Fruit fly (Drosophila melanogaster) whole organism, embryonic: ENCODE measurements around the gene Oamb.

ENCODE experiments used
- CG10147 ChIP-seq: fragments of 200-800 bp; sonication (Bioruptor generic); optimal IDR thresholded peaks from 2 replicates; lab custom pipeline; 2019; ENCODE audit warnings: missing biosample characterization, mild to moderate bottlenecking, missing genetic modification characterization, moderate library complexity
- CG11504 ChIP-seq: fragments of 200-800 bp; sonication (Bioruptor generic); optimal IDR thresholded peaks from 3 replicates; lab custom pipeline; 2019; ENCODE audit warnings: missing biosample characterization, mild to moderate bottlenecking, missing genetic modification characterization, moderate library complexity
- CG11696 ChIP-seq: fragments of 200-800 bp; sonication (Bioruptor generic); IDR thresholded peaks from 2 replicates; pipeline ENCODE4 v1.3.6; 2022; ENCODE audit warnings: missing biosample characterization, missing genetic modification characterization
- CG12659 ChIP-seq: fragments of 200-800 bp; sonication (Bioruptor generic); optimal IDR thresholded peaks from 3 replicates; lab custom pipeline; 2017; ENCODE audit warnings: mild to moderate bottlenecking, missing biosample characterization, missing genetic modification reagents, missing genetic modification characterization
- CG14710 ChIP-seq: fragments of 200-800 bp; sonication (Bioruptor generic); optimal IDR thresholded peaks from 3 replicates; lab custom pipeline; 2019; ENCODE audit warnings: missing biosample characterization, mild to moderate bottlenecking, missing genetic modification characterization, moderate library complexity
- CG17568 ChIP-seq: fragments of 200-800 bp; sonication (Bioruptor generic); optimal IDR thresholded peaks from 2 replicates; lab custom pipeline; 2018; ENCODE audit warnings: missing biosample characterization, mild to moderate bottlenecking, missing genetic modification characterization, moderate library complexity
- CG18599 ChIP-seq: fragments of 200-800 bp; sonication (Bioruptor generic); optimal IDR thresholded peaks from 3 replicates; lab custom pipeline; 2017; ENCODE audit warnings: missing biosample characterization, missing genetic modification characterization, mild to moderate bottlenecking, moderate library complexity, missing genetic modification reagents
- CG2678 ChIP-seq: fragments of 200-800 bp; sonication (Bioruptor generic); optimal IDR thresholded peaks from 3 replicates; lab custom pipeline; 2019; ENCODE audit warnings: missing biosample characterization, mild to moderate bottlenecking, missing genetic modification characterization, moderate library complexity
- CG32767 ChIP-seq: fragments of 200-800 bp; sonication (Bioruptor generic); IDR thresholded peaks from 2 replicates; pipeline ENCODE4 v1.3.6; 2022; ENCODE audit warnings: missing biosample characterization, missing genetic modification characterization
- CG3281 ChIP-seq: fragments of 200-800 bp; sonication (Bioruptor generic); optimal IDR thresholded peaks from 3 replicates; lab custom pipeline; 2017; ENCODE audit warnings: missing biosample characterization, mild to moderate bottlenecking, missing genetic modification characterization
- CG4707 ChIP-seq: fragments of 200-800 bp; sonication (Bioruptor generic); optimal IDR thresholded peaks from 2 replicates; lab custom pipeline; 2018; ENCODE audit warnings: missing biosample characterization, mild to moderate bottlenecking, missing genetic modification characterization, moderate library complexity
- CG7556 ChIP-seq: fragments of 200-800 bp; sonication (Bioruptor generic); optimal IDR thresholded peaks from 2 replicates; lab custom pipeline; 2017; ENCODE audit warnings: missing biosample characterization, mild to moderate bottlenecking, missing genetic modification characterization
- CG7745 ChIP-seq: fragments of 200-800 bp; sonication (Bioruptor generic); optimal IDR thresholded peaks from 2 replicates; lab custom pipeline; 2018; ENCODE audit warnings: missing biosample characterization, mild to moderate bottlenecking, missing genetic modification characterization, moderate library complexity
- CG7786 ChIP-seq: fragments of 200-800 bp; sonication (Bioruptor generic); optimal IDR thresholded peaks from 2 replicates; lab custom pipeline; 2016; ENCODE audit warnings: missing biosample characterization, missing genetic modification characterization
- CG8924 ChIP-seq: fragments of 200-800 bp; optimal IDR thresholded peaks from 3 replicates; lab custom pipeline; 2019; ENCODE audit warnings: missing biosample characterization, mild to moderate bottlenecking, missing genetic modification characterization, moderate library complexity
- CoRest ChIP-seq: fragments of 200-800 bp; sonication (Bioruptor generic); optimal IDR thresholded peaks from 3 replicates; lab custom pipeline; 2018; ENCODE audit warnings: missing biosample characterization, mild to moderate bottlenecking, missing genetic modification characterization, moderate library complexity
- D19B ChIP-seq: fragments of 200-800 bp; sonication (Bioruptor generic); optimal IDR thresholded peaks from 2 replicates; lab custom pipeline; 2017; ENCODE audit warnings: missing biosample characterization, mild to moderate bottlenecking, missing genetic modification characterization
- Dfd ChIP-seq, 2 experiments: fragments of >200 bp; optimal IDR thresholded peaks; 2 replicates each; lab custom pipeline; 2017; ENCODE audit warnings: missing biosample characterization in 2 of 2, missing genetic modification characterization in 2 of 2
- E2f2 ChIP-seq: fragments of 200-800 bp; sonication (Bioruptor generic); IDR thresholded peaks from 2 replicates; pipeline ENCODE4 v1.3.6; 2022; ENCODE audit warnings: missing biosample characterization, missing genetic modification characterization
- Ets97D ChIP-seq: fragments of 200-800 bp; sonication (Bioruptor generic); optimal IDR thresholded peaks from 3 replicates; lab custom pipeline; 2016; ENCODE audit warnings: missing biosample characterization, missing genetic modification characterization
- HmgZ ChIP-seq: fragments of 200-800 bp; sonication (Bioruptor generic); optimal IDR thresholded peaks from 2 replicates; lab custom pipeline; 2018; ENCODE audit warnings: missing biosample characterization, mild to moderate bottlenecking, missing genetic modification characterization
- Kr ChIP-seq: fragments of 200-800 bp; sonication (Bioruptor generic); optimal IDR thresholded peaks from 2 replicates; lab custom pipeline; 2017; ENCODE audit warnings: missing biosample characterization, mild to moderate bottlenecking, missing genetic modification characterization
- Lhr ChIP-seq: fragments of 200-800 bp; sonication (Bioruptor generic); optimal IDR thresholded peaks from 3 replicates; lab custom pipeline; 2017; ENCODE audit warnings: mild to moderate bottlenecking, missing biosample characterization, missing genetic modification reagents, missing genetic modification characterization
- Lim3 ChIP-seq: fragments of 200-800 bp; sonication (Bioruptor generic); IDR thresholded peaks from 2 replicates; pipeline ENCODE4 v1.3.6; 2022; ENCODE audit warnings: missing biosample characterization, missing genetic modification characterization
- Lpt ChIP-seq: fragments of >200 bp; optimal IDR thresholded peaks from 2 replicates; lab custom pipeline; 2018; ENCODE audit warnings: missing biosample characterization, missing genetic modification characterization
- Meics ChIP-seq: fragments of 200-800 bp; sonication (Bioruptor generic); optimal IDR thresholded peaks from 2 replicates; lab custom pipeline; 2017; ENCODE audit warnings: missing biosample characterization, mild to moderate bottlenecking, missing genetic modification characterization
- Nf-YA ChIP-seq: fragments of 200-800 bp; sonication (Bioruptor generic); IDR thresholded peaks from 2 replicates; pipeline ENCODE4 v1.3.6; 2022; ENCODE audit warnings: missing biosample characterization, missing genetic modification characterization
- Oaz ChIP-seq: fragments of 200-800 bp; sonication (Bioruptor generic); IDR thresholded peaks from 2 replicates; pipeline ENCODE4 v1.3.6; 2022; ENCODE audit warnings: missing biosample characterization, missing genetic modification characterization
- Pdp1 ChIP-seq, 2 experiments: fragments of 200-800 bp; sonication (Bioruptor generic); optimal IDR thresholded peaks; 3 replicates each; lab custom pipeline; 2016; ENCODE audit warnings: missing biosample characterization in 2 of 2, missing genetic modification characterization in 2 of 2, mild to moderate bottlenecking in 1 of 2, moderate library complexity in 1 of 2
- Rx ChIP-seq: fragments of 200-800 bp; sonication (Bioruptor generic); IDR thresholded peaks from 2 replicates; pipeline ENCODE4 v1.3.6; 2022; ENCODE audit warnings: missing biosample characterization, missing genetic modification characterization
- amos ChIP-seq: fragments of 200-800 bp; sonication (Bioruptor generic); IDR thresholded peaks from 2 replicates; pipeline ENCODE4 v1.3.6; 2022; ENCODE audit warnings: missing biosample characterization, missing genetic modification characterization; ENCODE audit not compliant: partially characterized antibody
- ci ChIP-seq: fragments of 200-800 bp; sonication (Bioruptor generic); IDR thresholded peaks from 3 replicates; pipeline ENCODE4 v1.3.6; 2022; ENCODE audit warnings: missing biosample characterization, missing genetic modification characterization
- dmrt99B ChIP-seq: fragments of 200-800 bp; sonication (Bioruptor generic); optimal IDR thresholded peaks from 2 replicates; lab custom pipeline; 2018; ENCODE audit warnings: missing biosample characterization, mild to moderate bottlenecking, missing genetic modification characterization, moderate library complexity
- gro ChIP-seq: fragments of 200-800 bp; sonication (Bioruptor generic); optimal IDR thresholded peaks from 2 replicates; lab custom pipeline; 2016; ENCODE audit warnings: missing biosample characterization, missing genetic modification characterization
- gt ChIP-seq: fragments of 200-800 bp; sonication (Bioruptor generic); IDR thresholded peaks from 2 replicates; pipeline ENCODE4 v1.3.6; 2022; ENCODE audit warnings: missing biosample characterization, missing genetic modification characterization
- inv ChIP-seq: fragments of 200-800 bp; sonication (Bioruptor generic); IDR thresholded peaks from 2 replicates; pipeline ENCODE4 v1.3.6; 2022; ENCODE audit warnings: missing biosample characterization, missing genetic modification characterization; ENCODE audit not compliant: partially characterized antibody
- mam ChIP-seq: fragments of 200-800 bp; sonication (Bioruptor generic); optimal IDR thresholded peaks from 3 replicates; lab custom pipeline; 2016; ENCODE audit warnings: missing biosample characterization, missing genetic modification characterization
- onecut ChIP-seq: fragments of 200-800 bp; sonication (Bioruptor generic); IDR thresholded peaks from 2 replicates; pipeline ENCODE4 v1.3.6; 2022; ENCODE audit warnings: missing biosample characterization, missing genetic modification characterization
- org-1 ChIP-seq: fragments of 200-800 bp; sonication (Bioruptor generic); optimal IDR thresholded peaks from 2 replicates; lab custom pipeline; 2017; ENCODE audit warnings: missing biosample characterization, missing genetic modification characterization
- row ChIP-seq: fragments of 200-800 bp; sonication (Bioruptor generic); IDR thresholded peaks from 3 replicates; pipeline ENCODE4 v1.3.6; 2022; ENCODE audit warnings: missing biosample characterization, missing genetic modification characterization
- trh ChIP-seq: fragments of 200-800 bp; sonication (Bioruptor generic); optimal IDR thresholded peaks from 2 replicates; lab custom pipeline; 2016; ENCODE audit warnings: missing biosample characterization, missing genetic modification characterization
- unc-4 ChIP-seq: fragments of 200-800 bp; sonication (Bioruptor generic); IDR thresholded peaks from 2 replicates; pipeline ENCODE4 v1.3.6; 2022; ENCODE audit warnings: missing biosample characterization, missing genetic modification characterization; ENCODE audit not compliant: partially characterized antibody
- vvl ChIP-seq: fragments of 200-800 bp; sonication (Bioruptor generic); IDR thresholded peaks from 2 replicates; pipeline ENCODE4 v1.3.6; 2022; ENCODE audit warnings: missing biosample characterization, missing genetic modification characterization
- wek ChIP-seq: fragments of 200-800 bp; sonication (Bioruptor generic); optimal IDR thresholded peaks from 3 replicates; lab custom pipeline; 2018; ENCODE audit warnings: missing biosample characterization, mild to moderate bottlenecking, missing genetic modification characterization, moderate library complexity

The Oamb gene

dm6 chr3R:20719286-20719685 is 4.9 kb upstream of the Oamb start (continued):
- peak; percentile 45; the same call in 1 of the 3 replicates for TF ChIP-seq row
- peak; percentile 68 for TF ChIP-seq CG18599 (GFP tag; lab: Kevin White, UChicago)
- TF ChIP-seq mam (GFP tag; lab: Kevin White, UChicago) = no peak
- peak; percentile 44 for TF ChIP-seq CG7556 (GFP tag; lab: Kevin White, UChicago)
- TF ChIP-seq CG2678 (tag; lab: Kevin White, UChicago) = peak; percentile 51
- peak; percentile 34 for TF ChIP-seq dmrt99B (tag; lab: Kevin White, UChicago)
- TF ChIP-seq Meics (GFP tag; lab: Kevin White, UChicago) = peak; percentile 26
- peak; percentile 8 for TF ChIP-seq CoRest (tag; lab: Kevin White, UChicago)

DNA sequence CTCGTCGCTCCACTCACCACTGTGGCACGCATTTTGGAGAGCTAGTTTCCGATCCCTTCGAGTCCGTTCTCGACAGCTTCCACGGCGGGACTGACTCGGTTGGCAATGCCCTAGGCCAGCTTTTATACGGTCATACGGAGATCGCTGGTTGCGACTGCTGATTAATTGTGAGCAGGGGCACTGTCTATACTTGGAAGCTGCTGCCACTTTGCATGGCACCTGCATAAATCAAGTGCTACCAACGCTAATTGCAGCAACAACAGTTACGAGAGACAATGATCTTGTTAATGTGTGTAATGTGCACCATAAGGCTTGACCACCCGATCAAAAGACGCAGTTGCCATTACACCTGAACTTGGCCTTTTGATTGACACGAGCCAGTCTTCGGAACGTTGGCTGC is 37.1 kb downstream of the Oamb start, which contains the start of gene CG4000:
TSS of gene CG4000 (minus strand) at position 101 of the 400 bp plus-strand sequence.
- no peak for TF ChIP-seq CG8924 (tag; lab: Kevin White, UChicago)
- no peak for TF ChIP-seq wek
- no peak for TF ChIP-seq Lim3 (GFP tag; lab: Robert Waterston, UW)
- TF ChIP-seq CG3281 (GFP tag; lab: Kevin White, UChicago) = no peak
- TF ChIP-seq CG32767 (GFP tag; lab: Robert Waterston, UW) = no peak
- TF ChIP-seq Pdp1 (GFP tag; optimal IDR thresholded peaks at IDR 0.05; lab: Kevin White, UChicago) = no peak
- no peak for TF ChIP-seq trh (GFP tag; lab: Kevin White, UChicago)
- TF ChIP-seq, all 482 proteins: peak for 0

dm6 chr3R:20675772-20676171 is 38.6 kb downstream of the Oamb start:
- TF ChIP-seq vvl (GFP tag; lab: Robert Waterston, UW) (0 out of 2 replicates have a peak, but pooled peaks have one; percentile 35), Lpt (GFP tag; lab: Kevin White, UChicago) (no peak), CG7786 (GFP tag; lab: Kevin White, UChicago) (no peak), Rx (no peak), CG8924 (tag; lab: Kevin White, UChicago) (no peak), E2f2 (0 out of 2 replicates have a peak, but pooled peaks have one; percentile 22), gt (no peak), onecut (GFP tag; lab: Robert Waterston, UW) (no peak), CG12659 (no peak), amos (GFP tag; lab: Robert Waterston, UW) (no peak), Dfd (GFP tag; optimal IDR thresholded peaks at IDR 0.05; lab: Kevin White, UChicago) (no peak), Pdp1 (GFP tag; optimal IDR thresholded peaks at IDR 0.05; lab: Kevin White, UChicago) (peak in 1 of 2 experiments; percentile 76), Ets97D (GFP tag; lab: Kevin White, UChicago) (peak; percentile 3)

DNA sequence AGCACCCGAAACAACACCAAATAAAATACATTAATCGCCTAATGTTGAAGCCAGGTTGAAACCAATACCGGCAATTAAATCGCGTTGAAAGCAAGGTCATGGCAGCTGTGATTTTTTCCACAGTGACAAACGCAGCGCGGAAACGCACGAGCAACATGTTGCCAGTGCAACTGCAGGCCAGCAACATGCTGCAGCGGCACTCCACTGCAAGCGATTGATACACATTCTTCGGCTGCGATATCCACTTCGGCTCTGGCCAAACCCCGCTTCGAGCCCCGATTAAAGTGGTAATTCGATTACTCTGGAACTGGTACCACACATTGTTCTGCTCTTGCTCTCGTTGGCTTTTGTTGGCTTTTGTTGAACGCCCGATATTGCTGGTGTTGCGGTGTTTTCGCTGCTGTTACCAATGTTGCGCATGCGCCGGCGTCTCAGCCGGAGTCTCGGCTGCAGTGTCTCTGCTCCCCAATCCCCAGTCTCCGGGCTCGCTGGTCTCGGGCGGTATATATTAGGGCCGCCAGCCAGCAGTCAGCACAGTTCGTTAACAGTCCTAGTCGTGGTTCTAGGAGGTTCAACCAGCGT is 45.2 kb downstream of the Oamb start, which contains the start of gene Cpr92F:
TSS of gene Cpr92F (plus strand) at position 532 of the 582 bp plus-strand sequence.
- TF ChIP-seq CG11504 (tag; lab: Kevin White, UChicago) (peak; percentile 97), ci (no peak), D19B (GFP tag; lab: Kevin White, UChicago) (no peak)

DNA sequence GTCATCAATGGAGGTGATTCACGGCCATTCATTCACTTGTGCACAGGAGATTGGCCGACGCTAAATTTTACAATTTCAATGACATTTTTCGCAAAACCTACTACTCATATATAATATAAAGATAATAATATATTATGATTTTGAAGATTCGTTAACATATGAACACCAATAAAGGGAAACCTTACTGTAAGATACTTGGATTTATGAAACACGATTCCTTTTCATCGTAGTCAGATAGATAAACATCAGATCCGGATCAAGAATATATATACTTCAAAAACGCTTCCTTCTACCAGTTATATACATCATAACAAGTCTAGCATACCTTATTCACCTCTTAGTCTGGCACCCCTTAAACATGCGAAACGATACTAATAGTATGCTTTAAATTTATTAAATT is 54.6 kb downstream of the Oamb start, which contains the start of gene Nep4:
TSS of gene Nep4 (minus strand) at position 101 of the 400 bp plus-strand sequence.
- TF ChIP-seq Oaz (GFP tag; lab: Robert Waterston, UW) (no peak), unc-4 (no peak), HmgZ (tag; lab: Kevin White, UChicago) (no peak), CG17568 (GFP tag; lab: Kevin White, UChicago) (no peak), CG11696 (no peak), Lhr (GFP tag; lab: Kevin White, UChicago) (no peak), org-1 (GFP tag; lab: Kevin White, UChicago) (no peak), Nf-YA (GFP tag; lab: Robert Waterston, UW) (no peak), CG4707 (GFP tag; lab: Kevin White, UChicago) (no peak), gro (GFP tag; lab: Kevin White, UChicago) (no peak), CG7745 (no peak), CG10147 (GFP tag; lab: Kevin White, UChicago) (no peak), CG14710 (tag; lab: Kevin White, UChicago) (no peak), inv (GFP tag; lab: Robert Waterston, UW) (no peak), Kr (no peak)
